Fruit fly (Drosophila melanogaster) whole organism, embryonic: ENCODE results near the gene Pino.

ENCODE experiments used
- Awh ChIP-seq: fragments of 200-800 bp; sonication (Bioruptor generic); IDR thresholded peaks from 2 replicates; pipeline ENCODE4, ENCODE4 v1.3.6; 2022; ENCODE audit warnings: missing biosample characterization, missing genetic modification characterization
- CG10267 ChIP-seq: fragments of 200-800 bp; sonication (Bioruptor generic); optimal IDR thresholded peaks from 2 replicates; lab custom pipeline; 2018; ENCODE audit warnings: missing biosample characterization, mild to moderate bottlenecking, missing genetic modification characterization, moderate library complexity
- CG10274 ChIP-seq: fragments of 200-800 bp; sonication (Bioruptor generic); optimal IDR thresholded peaks from 3 replicates; lab custom pipeline; 2017; ENCODE audit warnings: missing biosample characterization, mild to moderate bottlenecking, missing genetic modification characterization
- CG10979 ChIP-seq: fragments of 200-800 bp; sonication (Bioruptor generic); optimal IDR thresholded peaks from 2 replicates; lab custom pipeline; 2018; ENCODE audit warnings: missing biosample characterization, mild to moderate bottlenecking, missing genetic modification characterization, moderate library complexity
- CG11696 ChIP-seq: fragments of 200-800 bp; sonication (Bioruptor generic); IDR thresholded peaks from 2 replicates; pipeline ENCODE4 v1.3.6; 2022; ENCODE audit warnings: missing biosample characterization, missing genetic modification characterization
- CG12942 ChIP-seq: fragments of 200-800 bp; sonication (Bioruptor generic); optimal IDR thresholded peaks from 3 replicates; lab custom pipeline; 2016; ENCODE audit warnings: missing biosample characterization, missing genetic modification characterization
- CG14014 ChIP-seq: fragments of 200-800 bp; sonication (Bioruptor generic); IDR thresholded peaks from 2 replicates; pipeline ENCODE4 v1.3.6; 2022; ENCODE audit warnings: missing biosample characterization, missing genetic modification characterization
- CG17186 ChIP-seq: fragments of 200-800 bp; sonication (Bioruptor generic); optimal IDR thresholded peaks from 3 replicates; lab custom pipeline; 2017; ENCODE audit warnings: missing biosample characterization, missing genetic modification reagents, missing genetic modification characterization
- CG18599 ChIP-seq: fragments of 200-800 bp; sonication (Bioruptor generic); optimal IDR thresholded peaks from 3 replicates; lab custom pipeline; 2017; ENCODE audit warnings: missing biosample characterization, missing genetic modification characterization, mild to moderate bottlenecking, moderate library complexity, missing genetic modification reagents
- CG30431 ChIP-seq: fragments of 200-800 bp; sonication (Bioruptor generic); optimal IDR thresholded peaks from 2 replicates; lab custom pipeline; 2017; ENCODE audit warnings: missing biosample characterization, missing genetic modification characterization
- CG5180 ChIP-seq: fragments of 200-800 bp; sonication (Bioruptor generic); optimal IDR thresholded peaks from 3 replicates; lab custom pipeline; 2017; ENCODE audit warnings: missing biosample characterization, missing genetic modification characterization, mild to moderate bottlenecking, moderate library complexity, missing genetic modification reagents
- CG6765 ChIP-seq: fragments of 200-800 bp; sonication (Bioruptor generic); optimal IDR thresholded peaks from 3 replicates; lab custom pipeline; 2017; ENCODE audit warnings: missing biosample characterization, mild to moderate bottlenecking, missing genetic modification characterization
- CG7357 ChIP-seq: fragments of 200-800 bp; sonication (Bioruptor generic); IDR thresholded peaks from 3 replicates; pipeline ENCODE4 v1.3.6; 2022; ENCODE audit warnings: missing biosample characterization, missing genetic modification characterization
- CG7372 ChIP-seq: fragments of 200-800 bp; sonication (Bioruptor generic); IDR thresholded peaks from 2 replicates; pipeline ENCODE4 v1.3.6; 2022; ENCODE audit warnings: missing biosample characterization, missing genetic modification characterization
- CG8765 ChIP-seq: fragments of 200-800 bp; sonication (Bioruptor generic); IDR thresholded peaks from 2 replicates; pipeline ENCODE4 v1.3.6; 2022; ENCODE audit warnings: missing biosample characterization, missing genetic modification characterization
- D19A ChIP-seq: fragments of 200-800 bp; optimal IDR thresholded peaks from 3 replicates; lab custom pipeline; 2019; ENCODE audit warnings: missing biosample characterization, mild to moderate bottlenecking, missing genetic modification characterization, moderate library complexity
- D19B ChIP-seq: fragments of 200-800 bp; sonication (Bioruptor generic); optimal IDR thresholded peaks from 2 replicates; lab custom pipeline; 2017; ENCODE audit warnings: missing biosample characterization, mild to moderate bottlenecking, missing genetic modification characterization
- Dip3 ChIP-seq: fragments of 200-800 bp; sonication (Bioruptor generic); optimal IDR thresholded peaks from 3 replicates; lab custom pipeline; 2016; ENCODE audit warnings: missing biosample characterization, missing genetic modification characterization
- ERR ChIP-seq: fragments of 200-800 bp; sonication (Bioruptor generic); optimal IDR thresholded peaks from 2 replicates; lab custom pipeline; 2016; ENCODE audit warnings: missing biosample characterization, missing genetic modification characterization
- HmgZ ChIP-seq: fragments of 200-800 bp; sonication (Bioruptor generic); optimal IDR thresholded peaks from 2 replicates; lab custom pipeline; 2018; ENCODE audit warnings: missing biosample characterization, mild to moderate bottlenecking, missing genetic modification characterization
- Hmr ChIP-seq: fragments of 200-800 bp; sonication (Bioruptor generic); optimal IDR thresholded peaks from 3 replicates; lab custom pipeline; 2017; ENCODE audit warnings: mild to moderate bottlenecking, missing biosample characterization, missing genetic modification reagents, missing genetic modification characterization
- Hsf ChIP-seq: fragments of 200-800 bp; sonication (Bioruptor generic); optimal IDR thresholded peaks from 3 replicates; lab custom pipeline; 2016; ENCODE audit warnings: missing biosample characterization, missing genetic modification characterization
- Lhr ChIP-seq: fragments of 200-800 bp; sonication (Bioruptor generic); optimal IDR thresholded peaks from 3 replicates; lab custom pipeline; 2017; ENCODE audit warnings: mild to moderate bottlenecking, missing biosample characterization, missing genetic modification reagents, missing genetic modification characterization
- Oli ChIP-seq: fragments of 200-800 bp; sonication (Bioruptor generic); optimal IDR thresholded peaks from 2 replicates; lab custom pipeline; 2018; ENCODE audit warnings: missing biosample characterization, mild to moderate bottlenecking, missing genetic modification characterization, moderate library complexity
- Optix ChIP-seq: fragments of 200-800 bp; sonication (Bioruptor generic); IDR thresholded peaks from 3 replicates; pipeline ENCODE4 v1.3.6; 2022; ENCODE audit warnings: missing biosample characterization, missing genetic modification characterization
- Six4 ChIP-seq: fragments of 200-800 bp; sonication (Bioruptor generic); optimal IDR thresholded peaks from 2 replicates; lab custom pipeline; 2016; ENCODE audit warnings: missing biosample characterization, missing genetic modification characterization
- Sox102F ChIP-seq: fragments of 200-800 bp; sonication (Bioruptor generic); optimal IDR thresholded peaks from 2 replicates; lab custom pipeline; 2018; ENCODE audit warnings: missing biosample characterization, mild to moderate bottlenecking, missing genetic modification characterization, moderate library complexity
- ap ChIP-seq: fragments of 200-800 bp; sonication (Bioruptor generic); IDR thresholded peaks from 2 replicates; pipeline ENCODE4 v1.3.6; 2022; ENCODE audit warnings: missing biosample characterization, missing genetic modification characterization
- ato ChIP-seq: fragments of 200-800 bp; sonication (Bioruptor generic); IDR thresholded peaks from 2 replicates; pipeline ENCODE4 v1.3.6; 2022; ENCODE audit warnings: missing biosample characterization, missing genetic modification characterization; ENCODE audit not compliant: partially characterized antibody
- bsh ChIP-seq, 2 experiments: fragments of 200-800 bp; sonication (Bioruptor generic); optimal IDR thresholded peaks; 2 replicates each; lab custom pipeline; 2017 to 2018; ENCODE audit warnings: mild to moderate bottlenecking in 2 of 2, missing biosample characterization in 2 of 2, missing genetic modification characterization in 2 of 2, moderate library complexity in 1 of 2
- corto ChIP-seq: fragments of 200-800 bp; sonication (Bioruptor generic); optimal IDR thresholded peaks from 2 replicates; lab custom pipeline; 2016; ENCODE audit warnings: missing biosample characterization, mild to moderate bottlenecking, missing genetic modification characterization, moderate library complexity
- dan ChIP-seq: fragments of 200-800 bp; sonication (Bioruptor generic); IDR thresholded peaks from 2 replicates; pipeline ENCODE4 v1.3.6; 2022; ENCODE audit warnings: missing biosample characterization, missing genetic modification characterization
- dimm ChIP-seq: fragments of 200-800 bp; sonication (Bioruptor generic); IDR thresholded peaks from 2 replicates; pipeline ENCODE4 v1.3.6; 2022; ENCODE audit warnings: missing biosample characterization, missing genetic modification characterization
- eyg ChIP-seq: fragments of 200-800 bp; sonication (Bioruptor generic); optimal IDR thresholded peaks from 3 replicates; lab custom pipeline; 2016; ENCODE audit warnings: missing biosample characterization, missing genetic modification characterization
- fd102C ChIP-seq: fragments of 200-800 bp; sonication (Bioruptor generic); optimal IDR thresholded peaks from 2 replicates; lab custom pipeline; 2018; ENCODE audit warnings: missing biosample characterization, mild to moderate bottlenecking, missing genetic modification characterization, moderate library complexity
- fd96Cb ChIP-seq: fragments of 200-800 bp; sonication (Bioruptor generic); optimal IDR thresholded peaks from 2 replicates; lab custom pipeline; 2018; ENCODE audit warnings: missing biosample characterization, mild to moderate bottlenecking, missing genetic modification characterization, moderate library complexity
- jigr1 ChIP-seq: fragments of 200-800 bp; sonication (Bioruptor generic); IDR thresholded peaks from 3 replicates; pipeline ENCODE4 v1.3.6; 2022; ENCODE audit warnings: missing biosample characterization, missing genetic modification characterization
- kah ChIP-seq: fragments of 200-800 bp; sonication (Bioruptor generic); optimal IDR thresholded peaks from 2 replicates; lab custom pipeline; 2018; ENCODE audit warnings: missing biosample characterization, mild to moderate bottlenecking, missing genetic modification characterization
- ken ChIP-seq: fragments of 200-800 bp; sonication (Bioruptor generic); IDR thresholded peaks from 3 replicates; pipeline ENCODE4 v1.3.6; 2022; ENCODE audit warnings: missing biosample characterization, missing genetic modification characterization
- lbe ChIP-seq: fragments of 200-800 bp; sonication (Bioruptor generic); optimal IDR thresholded peaks from 2 replicates; lab custom pipeline; 2016; ENCODE audit warnings: missing biosample characterization, mild to moderate bottlenecking, missing genetic modification characterization
- luna ChIP-seq: fragments of 200-800 bp; sonication (Bioruptor generic); optimal IDR thresholded peaks from 2 replicates; lab custom pipeline; 2016; ENCODE audit warnings: missing biosample characterization, missing genetic modification characterization
- mld ChIP-seq: fragments of 200-800 bp; sonication (Bioruptor generic); IDR thresholded peaks from 3 replicates; pipeline ENCODE4 v1.3.6; 2022; ENCODE audit warnings: missing biosample characterization, missing genetic modification characterization; ENCODE audit not compliant: partially characterized antibody
- oc ChIP-seq: fragments of 200-800 bp; sonication (Bioruptor generic); optimal IDR thresholded peaks from 2 replicates; lab custom pipeline; 2018; ENCODE audit warnings: missing biosample characterization, mild to moderate bottlenecking, missing genetic modification characterization, moderate library complexity
- repo ChIP-seq: fragments of 200-800 bp; sonication (Bioruptor generic); optimal IDR thresholded peaks from 2 replicates; lab custom pipeline; 2016; ENCODE audit warnings: missing biosample characterization, missing genetic modification characterization
- scrt ChIP-seq: fragments of 200-800 bp; sonication (Bioruptor generic); optimal IDR thresholded peaks from 2 replicates; lab custom pipeline; 2018; ENCODE audit warnings: missing biosample characterization, mild to moderate bottlenecking, missing genetic modification characterization, moderate library complexity
- sens-2 ChIP-seq: fragments of 200-800 bp; sonication (Bioruptor generic); IDR thresholded peaks from 2 replicates; pipeline ENCODE4 v1.3.6; 2022; ENCODE audit warnings: missing biosample characterization, missing genetic modification characterization
- stc ChIP-seq: fragments of 200-800 bp; sonication (Bioruptor generic); IDR thresholded peaks from 2 replicates; pipeline ENCODE4 v1.3.6; 2022; ENCODE audit warnings: missing biosample characterization, missing genetic modification characterization
- zf30C ChIP-seq: fragments of 200-800 bp; sonication (Bioruptor generic); optimal IDR thresholded peaks from 3 replicates; lab custom pipeline; 2018; ENCODE audit warnings: missing biosample characterization, mild to moderate bottlenecking, missing genetic modification characterization

Pino gene

dm6 chr2L:1144371-1145360 is 15.9 kb upstream of the Pino start (continued):
- TF ChIP-seq zf30C (no peak), Hmr (GFP tag; lab: Kevin White, UChicago) (peak; percentile 53), ERR (no peak), D19B (GFP tag; lab: Kevin White, UChicago) (peak; percentile 69), stc (peak; percentile 23; the same call in 1 of the 2 replicates), CG7372 (GFP tag; lab: Robert Waterston, UW) (no peak), CG14014 (0 out of 2 replicates have a peak, but pooled peaks have one; percentile 40), HmgZ (peak; percentile 24), ken (GFP tag; lab: Robert Waterston, UW) (peak; percentile 62; the same call in 1 of the 3 replicates), dan (GFP tag; lab: Robert Waterston, UW) (no peak), scrt (GFP tag; lab: Kevin White, UChicago) (no peak), Sox102F (peak; percentile 79), repo (GFP tag; lab: Kevin White, UChicago) (no peak), Six4 (GFP tag; lab: Kevin White, UChicago) (peak; percentile 25), bsh (GFP tag; optimal IDR thresholded peaks at IDR 0.05; lab: Kevin White, UChicago) (peak; percentile 7 to 71), jigr1 (GFP tag; lab: Robert Waterston, UW) (no peak), CG18599 (GFP tag; lab: Kevin White, UChicago) (peak; percentile 75), ap (GFP tag; lab: Robert Waterston, UW) (0 out of 2 replicates have a peak, but pooled peaks have one; percentile 8), lbe (peak; percentile 91), CG10979 (tag; lab: Kevin White, UChicago) (peak; percentile 64), ato (GFP tag; lab: Robert Waterston, UW) (no peak), CG10267 (tag; lab: Kevin White, UChicago) (peak; percentile 32), corto (GFP tag; lab: Kevin White, UChicago) (peak; percentile 81), eyg (no peak), oc (tag; lab: Kevin White, UChicago) (peak; percentile 21), Awh (GFP tag; lab: Robert Waterston, UW) (no peak), Dip3 (GFP tag; lab: Kevin White, UChicago) (peak; percentile 48), Oli (tag; lab: Kevin White, UChicago) (peak; percentile 68), CG30431 (no peak), fd96Cb (tag; lab: Kevin White, UChicago) (peak; percentile 46), sens-2 (GFP tag; lab: Robert Waterston, UW) (peak; percentile 26; the same call in 1 of the 2 replicates), CG5180 (GFP tag; lab: Kevin White, UChicago) (no peak), CG8765 (no peak), kah (peak; percentile 2), mld (GFP tag; lab: Robert Waterston, UW) (no peak), dimm (GFP tag; lab: Robert Waterston, UW) (no peak), CG10274 (GFP tag; lab: Kevin White, UChicago) (peak; percentile 28), fd102C (GFP tag; lab: Kevin White, UChicago) (no peak), D19A (peak; percentile 98), CG17186 (GFP tag; lab: Kevin White, UChicago) (no peak), luna (GFP tag; lab: Kevin White, UChicago) (no peak), Optix (0 out of 3 replicates have a peak, but pooled peaks have one; percentile 43), CG12942 (peak; percentile 2), CG7357 (GFP tag; lab: Robert Waterston, UW) (peak; percentile 37; the same call in 1 of the 3 replicates), CG6765 (GFP tag; lab: Kevin White, UChicago) (no peak), Hsf (GFP tag; lab: Kevin White, UChicago) (peak; percentile 59), CG11696 (GFP tag; lab: Robert Waterston, UW) (no peak), Lhr (no peak)
